Worm (Caenorhabditis elegans) whole organism, L4 larva: ENCODE results near the gene ima-1.

Experiments
- F49E8.2 ChIP-seq: sonication (generic microtip); optimal IDR thresholded peaks from 2 replicates; lab custom pipeline; 2016; ENCODE audit warnings: missing compliant biosample characterization, mild to moderate bottlenecking, missing genetic modification characterization, borderline replicate concordance
- Y105C5A.15 ChIP-seq: fragments of 200-800 bp; sonication (Bioruptor generic); IDR thresholded peaks from 2 replicates; pipeline ENCODE4 v1.3.6; 2022; ENCODE audit warnings: missing genetic modification characterization, missing compliant biosample characterization
- lin-1 ChIP-seq: fragments of 200-800 bp; sonication (Bioruptor generic); IDR thresholded peaks from 2 replicates; pipeline ENCODE4 v1.3.6; 2022; ENCODE audit warnings: missing genetic modification reagents, missing genetic modification characterization, missing compliant biosample characterization
- lir-3 ChIP-seq: sonication (generic microtip); optimal IDR thresholded peaks from 2 replicates; lab custom pipeline; 2016; ENCODE audit warnings: mild to moderate bottlenecking, missing genetic modification characterization, missing compliant biosample characterization
- mes-2 ChIP-seq: sonication (generic microtip); optimal IDR thresholded peaks from 2 replicates; lab custom pipeline; 2016; ENCODE audit warnings: missing genotype, mild to moderate bottlenecking, missing genetic modification characterization, missing compliant biosample characterization; ENCODE audit not compliant: poor library complexity, severe bottlenecking
- nhr-25 ChIP-seq: sonication (generic microtip); optimal IDR thresholded peaks from 2 replicates; lab custom pipeline; 2017; ENCODE audit warnings: missing genetic modification characterization, mild to moderate bottlenecking, missing compliant biosample characterization, antibody characterized with exemption, moderate library complexity, borderline replicate concordance; ENCODE audit not compliant: insufficient read depth
- pha-4 ChIP-seq, 2 experiments: fragments of 150-350 bp in 1 of 2; fragments of 200-800 bp in 1 of 2; sonication (Bioruptor generic) in 1 of 2; IDR thresholded peaks in 1 of 2; optimal IDR thresholded peaks in 1 of 2; 2 replicates each; pipeline versions ENCODE4 v1.3.6 to Lab custom; 2014 to 2022; ENCODE audit warnings: missing genetic modification characterization in 2 of 2, missing genetic modification reagents in 2 of 2, missing biosample characterization in 1 of 2, missing compliant biosample characterization in 1 of 2
- skn-1 ChIP-seq: fragments of 150-350 bp; optimal IDR thresholded peaks from 2 replicates; lab custom pipeline; 2014; ENCODE audit warnings: missing biosample characterization, missing genetic modification characterization
- snpc-4 ChIP-seq: fragments of 150-350 bp; optimal IDR thresholded peaks from 2 replicates; lab custom pipeline; 2014; ENCODE audit warnings: missing biosample characterization, missing genetic modification characterization
- unc-39 ChIP-seq: sonication (generic microtip); optimal IDR thresholded peaks from 2 replicates; lab custom pipeline; 2017; ENCODE audit warnings: missing biosample characterization, missing genetic modification characterization

DNA sequence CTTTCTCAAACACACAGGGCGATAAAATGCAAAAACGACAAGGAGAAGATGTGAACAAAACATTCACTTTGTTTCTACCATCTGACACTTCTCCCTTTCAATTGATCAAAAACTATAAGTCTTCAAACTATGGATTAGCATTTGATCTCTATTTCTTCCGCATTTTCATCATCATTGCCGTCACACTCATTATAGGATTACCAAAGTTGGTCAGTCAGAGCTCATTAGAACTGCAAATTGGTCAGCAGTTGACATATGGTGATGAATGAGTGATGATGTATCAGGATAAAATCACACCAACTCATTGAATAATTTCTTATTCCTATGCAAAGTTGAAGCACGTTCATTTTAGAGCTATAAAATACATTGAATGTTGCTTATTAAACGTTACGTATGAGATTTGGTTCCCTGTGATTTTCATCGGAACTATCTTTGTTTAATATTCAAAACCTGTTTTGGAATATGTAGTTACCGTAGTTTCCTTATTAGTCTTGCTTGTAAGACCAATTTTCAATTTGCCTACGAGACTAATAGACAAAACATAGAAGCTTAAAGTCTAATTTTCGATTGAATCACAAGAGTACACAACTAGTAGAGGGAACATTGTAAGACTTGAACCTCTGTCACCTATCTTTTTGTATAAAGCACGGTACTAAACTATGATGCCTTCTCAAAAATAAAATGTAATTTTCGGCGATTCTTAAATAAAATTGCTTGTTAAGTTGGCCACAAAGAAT is 29.9 kb upstream of the ima-1 start:
- no peak for TF ChIP-seq lin-1 (GFP tag; lab: Robert Waterston, UW)
- no peak for TF ChIP-seq mes-2 (tag; lab: Kevin White, UChicago)
- TF ChIP-seq Y105C5A.15 (GFP tag; lab: Robert Waterston, UW): no peak
- TF ChIP-seq pha-4 (GFP tag; IDR thresholded peaks at IDR 0.05; lab: Robert Waterston, UW): no peak
- no peak for TF ChIP-seq pha-4 (tag; optimal IDR thresholded peaks at IDR 0.05; lab: Kevin White, UChicago)
- TF ChIP-seq skn-1 (tag; lab: Kevin White, UChicago): no peak
- no peak for TF ChIP-seq lir-3 (tag; lab: Kevin White, UChicago)
- no peak for TF ChIP-seq F49E8.2
- TF ChIP-seq unc-39: no peak
- TF ChIP-seq snpc-4 (tag; lab: Kevin White, UChicago): no peak
- TF ChIP-seq nhr-25 (tag; lab: Kevin White, UChicago): no peak
